Fruit fly (Drosophila melanogaster): ENCODE measurements around the gene CG32333.
A peak's percentile ranks its signal among the peaks of the same experiment; 100 is the strongest.

DNA sequence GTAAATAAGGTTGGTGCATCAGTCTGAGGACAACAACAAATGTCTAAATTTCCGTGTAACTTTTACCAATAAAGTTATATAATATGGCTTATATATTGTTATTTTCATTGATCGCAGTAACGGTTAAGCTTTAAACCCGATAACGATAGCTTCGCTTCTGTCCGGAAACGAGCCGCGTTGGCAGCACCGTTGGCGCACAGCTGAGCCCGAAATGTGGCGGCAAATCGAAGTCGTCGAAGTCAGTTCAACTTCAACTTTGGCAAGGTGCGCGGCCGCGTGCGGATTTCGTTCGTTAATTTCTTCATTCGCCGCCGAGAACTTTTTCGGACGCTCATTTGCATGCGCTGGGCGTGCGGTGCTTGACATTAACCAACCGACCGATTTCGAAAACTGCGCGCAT, 42.5 kb downstream of the CG32333 start, which contains the start of gene Myo61F:
- no peak for TF ChIP-seq kay (GFP tag; ENCODE audit: borderline replicate concordance)
- TF ChIP-seq tj (GFP tag; optimal IDR thresholded peaks at IDR 0.05): peak; percentile 42
- no peak for TF ChIP-seq toe (GFP tag; optimal IDR thresholded peaks at IDR 0.05)
- no peak for TF ChIP-seq cnc (optimal IDR thresholded peaks at IDR 0.05)
- TF ChIP-seq bab1 (GFP tag; optimal IDR thresholded peaks at IDR 0.05): peak; percentile 54

All from whole organism, adult.